Fruit fly (Drosophila melanogaster) whole organism, pupa: ENCODE results near the gene Tango2.
A peak's percentile ranks its signal among the peaks of the same experiment; 100 is the strongest.

Experiments
- CG10348 ChIP-seq: fragments of 200-800 bp; sonication (Bioruptor generic); IDR thresholded peaks from 2 replicates; pipeline ENCODE4 v1.3.6; 2022; ENCODE audit warnings: missing biosample characterization, missing genetic modification characterization
- CG12605 ChIP-seq: fragments of 200-800 bp; sonication (Bioruptor generic); IDR thresholded peaks from 2 replicates; pipeline ENCODE4 v1.3.6; 2022; ENCODE audit warnings: missing biosample characterization, missing genetic modification characterization
- CG13204 ChIP-seq: fragments of 200-800 bp; sonication (Bioruptor generic); optimal IDR thresholded peaks from 2 replicates; lab custom pipeline; 2018; ENCODE audit warnings: missing biosample characterization, mild to moderate bottlenecking, missing genetic modification characterization, moderate library complexity
- CG14655 ChIP-seq: fragments of 200-800 bp; sonication (Bioruptor generic); optimal IDR thresholded peaks from 3 replicates; lab custom pipeline; 2017; ENCODE audit warnings: mild to moderate bottlenecking, missing biosample characterization, missing genetic modification reagents, missing genetic modification characterization
- CG15710 ChIP-seq: fragments of 200-800 bp; sonication (Bioruptor generic); optimal IDR thresholded peaks from 2 replicates; lab custom pipeline; 2018; ENCODE audit warnings: missing biosample characterization, mild to moderate bottlenecking, missing genetic modification characterization, moderate library complexity
- CG17806 ChIP-seq: fragments of 200-800 bp; sonication (Bioruptor generic); optimal IDR thresholded peaks from 2 replicates; lab custom pipeline; 2018; ENCODE audit warnings: missing biosample characterization, mild to moderate bottlenecking, missing genetic modification characterization, moderate library complexity
- CG32121 ChIP-seq: fragments of 200-800 bp; sonication (Bioruptor generic); IDR thresholded peaks from 2 replicates; pipeline ENCODE4 v1.3.6; 2022; ENCODE audit warnings: missing biosample characterization, missing genetic modification characterization
- CG34367 ChIP-seq: fragments of 200-800 bp; sonication (Bioruptor generic); optimal IDR thresholded peaks from 2 replicates; lab custom pipeline; 2018; ENCODE audit warnings: missing biosample characterization, mild to moderate bottlenecking, missing genetic modification characterization
- CG4496 ChIP-seq: fragments of 200-800 bp; sonication (Bioruptor generic); IDR thresholded peaks from 3 replicates; pipeline ENCODE4 v1.3.6; 2022; ENCODE audit warnings: missing biosample characterization, missing genetic modification characterization
- CG8159 ChIP-seq: fragments of 200-800 bp; sonication (Bioruptor generic); optimal IDR thresholded peaks from 3 replicates; lab custom pipeline; 2018; ENCODE audit warnings: missing biosample characterization, mild to moderate bottlenecking, missing genetic modification characterization, moderate library complexity
- CG8301 ChIP-seq: fragments of 200-800 bp; sonication (Bioruptor generic); optimal IDR thresholded peaks from 2 replicates; lab custom pipeline; 2018; ENCODE audit warnings: missing biosample characterization, mild to moderate bottlenecking, missing genetic modification characterization
- CG9948 ChIP-seq: fragments of 200-800 bp; sonication (Bioruptor generic); optimal IDR thresholded peaks from 2 replicates; lab custom pipeline; 2018; ENCODE audit warnings: missing biosample characterization, mild to moderate bottlenecking, missing genetic modification characterization, moderate library complexity
- D1 ChIP-seq: fragments of 200-800 bp; sonication (Bioruptor generic); optimal IDR thresholded peaks from 2 replicates; lab custom pipeline; 2018; ENCODE audit warnings: missing biosample characterization, mild to moderate bottlenecking, missing genetic modification characterization, moderate library complexity
- EcR ChIP-seq: fragments of 200-800 bp; sonication (Bioruptor generic); optimal IDR thresholded peaks from 3 replicates; lab custom pipeline; 2019; ENCODE audit warnings: missing biosample characterization, missing genetic modification characterization, mild to moderate bottlenecking, moderate library complexity, missing genetic modification reagents
- Ets98B ChIP-seq: fragments of 200-800 bp; sonication (Bioruptor generic); IDR thresholded peaks from 2 replicates; pipeline ENCODE4 v1.3.6; 2022; ENCODE audit warnings: missing biosample characterization, missing genetic modification characterization
- Pif1A ChIP-seq: fragments of 200-800 bp; sonication (Bioruptor generic); optimal IDR thresholded peaks from 3 replicates; lab custom pipeline; 2016; ENCODE audit warnings: missing biosample characterization, missing genetic modification characterization
- Pif1B ChIP-seq: fragments of 200-800 bp; sonication (Bioruptor generic); optimal IDR thresholded peaks from 3 replicates; lab custom pipeline; 2016; ENCODE audit warnings: missing biosample characterization, missing genetic modification characterization
- Snoo ChIP-seq: fragments of 200-800 bp; sonication (Bioruptor generic); optimal IDR thresholded peaks from 3 replicates; lab custom pipeline; 2017; ENCODE audit warnings: missing biosample characterization, mild to moderate bottlenecking, missing genetic modification characterization, inconsistent platforms
- fd96Ca ChIP-seq: fragments of 200-800 bp; sonication (Bioruptor generic); IDR thresholded peaks from 3 replicates; pipeline ENCODE4 v1.3.6; 2022; ENCODE audit warnings: missing biosample characterization, missing genetic modification characterization
- gl ChIP-seq: fragments of 200-800 bp; sonication (Bioruptor generic); optimal IDR thresholded peaks from 2 replicates; lab custom pipeline; 2018; ENCODE audit warnings: missing biosample characterization, mild to moderate bottlenecking, missing genetic modification characterization

Tango2 gene

DNA sequence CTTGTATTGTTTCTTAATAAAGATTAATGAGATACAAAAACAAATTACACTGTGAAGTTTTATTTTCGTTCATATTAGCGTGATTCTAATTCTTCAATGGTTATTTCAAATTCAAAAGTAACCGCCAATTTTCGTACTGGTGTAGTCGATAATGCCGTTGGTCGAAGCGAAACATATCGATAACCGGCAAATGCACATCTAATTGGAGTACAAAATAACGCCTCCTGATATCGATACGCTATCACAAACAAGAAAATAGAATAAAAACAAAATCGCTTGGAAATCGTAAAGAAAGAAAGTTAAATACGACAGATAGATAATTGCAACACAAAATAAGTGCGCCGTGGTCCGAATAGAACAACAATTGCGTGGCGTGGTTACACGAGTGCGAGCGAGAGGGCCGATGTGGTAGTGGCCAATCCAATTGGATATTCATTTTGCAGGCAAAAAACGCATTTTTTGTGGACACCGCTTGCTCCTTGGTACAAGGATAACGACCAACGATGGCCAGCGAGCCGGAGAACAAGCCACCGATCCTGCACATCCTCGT, 10.8 kb upstream of the Tango2 start:
- TF ChIP-seq CG34367 (tag; lab: Kevin White, UChicago): no peak
- TF ChIP-seq Ets98B (GFP tag; lab: Robert Waterston, UW): no peak
- no peak for TF ChIP-seq fd96Ca
- TF ChIP-seq CG9948: no peak
- no peak for TF ChIP-seq CG8159 (tag; lab: Kevin White, UChicago)
- TF ChIP-seq CG13204: no peak
- TF ChIP-seq Pif1A (GFP tag; lab: Kevin White, UChicago): no peak
- no peak for TF ChIP-seq CG10348 (GFP tag; lab: Robert Waterston, UW)
- TF ChIP-seq EcR: no peak
- TF ChIP-seq CG8301 (tag; lab: Kevin White, UChicago): no peak
- TF ChIP-seq CG14655 (GFP tag; lab: Kevin White, UChicago): no peak
- TF ChIP-seq CG4496 (GFP tag; lab: Robert Waterston, UW): no peak
- no peak for TF ChIP-seq CG12605
- no peak for TF ChIP-seq D1 (tag; lab: Kevin White, UChicago)
- no peak for TF ChIP-seq gl (tag; lab: Kevin White, UChicago)
- no peak for TF ChIP-seq Snoo
- TF ChIP-seq CG32121 (GFP tag; lab: Robert Waterston, UW): no peak
- TF ChIP-seq Pif1B: no peak
- TF ChIP-seq CG15710 (tag; lab: Kevin White, UChicago): no peak

DNA sequence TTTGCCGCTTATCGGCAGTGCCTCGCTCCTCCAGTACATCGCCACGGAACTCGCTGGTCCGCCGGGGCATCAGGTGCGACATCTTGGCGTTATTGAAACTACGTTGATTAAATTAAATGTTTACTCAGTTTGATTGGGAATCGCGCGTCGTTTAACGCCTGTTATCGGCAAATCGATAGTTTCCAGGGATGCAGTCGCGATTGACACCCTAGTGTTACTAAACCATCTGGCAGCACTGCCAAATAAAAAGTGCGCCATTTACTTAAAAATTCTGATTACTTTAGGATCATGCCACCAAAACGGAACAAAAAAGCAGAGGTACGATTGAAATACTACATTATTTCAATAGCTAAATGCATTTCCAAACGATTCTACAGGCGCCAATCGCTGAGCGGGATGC, 4.9 kb upstream of the Tango2 start, which contains the start of the genes Ndc80 and BthD:
Gene Ndc80, minus strand, starts transcription at position 179 of the 400 bp plus-strand sequence.
Gene BthD, plus strand, starts transcription at position 248 of the 400 bp plus-strand sequence.
- TF ChIP-seq CG10348 (GFP tag; lab: Robert Waterston, UW) (no peak), fd96Ca (no peak)

DNA sequence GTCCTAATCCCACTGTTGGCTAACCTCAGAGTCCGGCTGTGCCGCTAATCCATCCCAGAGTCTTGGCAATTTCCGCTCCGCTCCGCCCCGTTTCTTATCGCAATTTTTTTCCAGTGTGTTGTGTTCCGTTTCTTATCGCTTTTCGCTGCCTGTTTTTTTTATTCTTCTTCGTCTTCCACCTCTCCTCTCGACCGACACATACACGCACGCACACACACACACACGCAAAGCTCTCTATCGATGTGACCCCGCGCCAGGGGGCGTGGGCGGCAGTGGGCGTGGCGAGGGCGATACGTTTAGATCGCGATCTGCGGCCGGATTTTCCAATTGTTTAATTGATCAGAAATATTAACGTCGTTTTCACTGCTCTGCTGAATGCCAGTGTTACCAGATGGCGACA, 797 bp upstream of the Tango2 start:
- no peak for TF ChIP-seq CG9948
- peak; percentile 23; the same call in 1 of the 2 replicates for TF ChIP-seq Ets98B (GFP tag; lab: Robert Waterston, UW)
- no peak for TF ChIP-seq CG15710 (tag; lab: Kevin White, UChicago)
- peak; percentile 11; the same call in 1 of the 2 replicates for TF ChIP-seq CG32121 (GFP tag; lab: Robert Waterston, UW)
- peak; percentile 21; the same call in 1 of the 2 replicates for TF ChIP-seq CG12605
- TF ChIP-seq gl (tag; lab: Kevin White, UChicago): peak; percentile 38

DNA sequence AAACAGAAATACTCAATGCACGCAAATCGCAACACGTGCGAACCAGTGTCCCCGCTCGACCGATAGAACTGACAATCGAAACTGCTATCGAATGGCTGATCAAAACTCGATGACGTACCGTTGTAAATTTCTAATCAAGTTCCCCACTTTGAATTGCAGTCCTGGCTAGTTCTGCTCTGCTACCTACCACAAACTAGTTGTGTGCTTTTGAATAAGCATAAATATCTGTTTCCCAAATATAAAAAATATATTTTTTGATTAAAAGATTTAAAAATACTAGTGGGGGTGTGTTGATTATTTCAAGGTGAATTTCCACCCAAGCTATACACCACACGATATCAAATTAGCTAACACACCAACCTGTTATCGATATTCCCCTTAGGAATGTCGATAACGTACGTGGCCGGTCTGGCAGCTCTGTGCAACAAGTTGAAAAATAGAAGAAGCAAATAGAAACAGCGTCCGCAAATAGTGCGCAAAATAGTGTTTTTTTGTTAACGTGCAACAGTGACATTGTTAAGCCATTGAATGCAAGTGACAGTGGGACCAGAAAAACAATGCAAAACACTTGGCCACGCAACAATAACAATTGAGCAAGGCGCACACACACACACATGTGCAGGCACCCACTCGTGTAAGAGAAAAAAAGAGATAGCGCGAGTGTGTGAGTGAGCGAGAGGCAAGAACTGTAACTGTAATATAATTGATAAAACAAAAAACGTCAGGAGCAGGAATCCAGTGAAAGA, 7.7 kb downstream of the Tango2 start, which contains the start of the genes CG2691 and NFAT:
Gene CG2691, minus strand, starts transcription at position 75 of the 746 bp plus-strand sequence.
Gene NFAT, plus strand, starts transcription at position 412 of the 746 bp plus-strand sequence.
- TF ChIP-seq CG8159 (tag; lab: Kevin White, UChicago) (peak; percentile 18), gl (tag; lab: Kevin White, UChicago) (peak; percentile 34), CG15710 (tag; lab: Kevin White, UChicago) (peak; percentile 25), EcR (peak; percentile 25), CG32121 (GFP tag; lab: Robert Waterston, UW) (0 out of 2 replicates have a peak, but pooled peaks have one; percentile 8), CG12605 (0 out of 2 replicates have a peak, but pooled peaks have one; percentile 42), CG4496 (GFP tag; lab: Robert Waterston, UW) (no peak), Pif1B (peak; percentile 2), Ets98B (GFP tag; lab: Robert Waterston, UW) (no peak)

DNA sequence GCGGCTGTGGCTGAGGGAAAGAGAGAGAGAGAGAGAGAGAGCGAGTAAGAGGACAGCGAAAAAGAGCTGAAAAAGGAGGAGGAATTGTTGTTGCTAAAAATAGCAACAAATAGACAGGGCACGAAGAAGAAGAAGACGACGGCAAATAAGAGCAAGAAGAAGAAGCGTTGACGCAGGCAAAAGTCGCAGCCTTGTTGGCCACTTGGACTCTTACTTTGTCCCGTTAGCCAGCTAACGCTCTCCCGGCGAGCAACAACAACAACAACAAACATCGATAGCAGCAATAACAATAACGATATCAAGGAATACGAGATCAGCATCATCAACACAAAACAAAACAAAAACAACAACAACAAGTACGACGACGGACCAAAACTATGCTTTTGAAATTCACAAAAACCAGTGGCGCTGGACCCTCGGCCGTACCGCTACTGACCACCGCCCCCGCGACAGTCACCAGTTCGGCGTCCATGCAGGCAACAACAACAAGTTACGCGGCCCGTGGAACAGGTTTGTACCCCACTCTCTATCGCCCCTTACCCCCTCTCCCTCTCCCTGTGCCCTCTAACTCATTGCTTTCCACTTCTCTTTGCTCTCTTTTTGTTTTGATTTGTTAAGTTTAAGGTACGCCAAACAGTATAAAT, 8.4 kb downstream of the Tango2 start:
- TF ChIP-seq CG17806 (no peak), CG4496 (GFP tag; lab: Robert Waterston, UW) (peak; percentile 54; the same call in 1 of the 3 replicates), CG34367 (tag; lab: Kevin White, UChicago) (no peak), CG13204 (peak; percentile 91), CG32121 (GFP tag; lab: Robert Waterston, UW) (peak; percentile 10; the same call in 1 of the 2 replicates), Pif1B (no peak), Ets98B (GFP tag; lab: Robert Waterston, UW) (no peak)
- TF ChIP-seq, all 21 proteins: peak for 3

- TF ChIP-seq CG15710 (tag; lab: Kevin White, UChicago) (no peak), Ets98B (GFP tag; lab: Robert Waterston, UW) (no peak), CG32121 (GFP tag; lab: Robert Waterston, UW) (no peak)
Observed at dm6 chrX:13625888-13626578, 9.2 kb downstream of the Tango2 start.
